Fruit fly (Drosophila melanogaster) whole organism, prepupa: ENCODE measurements around the gene UQCR-C2.

Experiments
- CG10631 ChIP-seq: fragments of 200-800 bp; sonication (Bioruptor generic); optimal IDR thresholded peaks from 2 replicates; lab custom pipeline; 2016; ENCODE audit warnings: missing biosample characterization, missing genetic modification characterization
- CG10669 ChIP-seq: fragments of 200-800 bp; sonication (Bioruptor generic); optimal IDR thresholded peaks from 3 replicates; lab custom pipeline; 2018; ENCODE audit warnings: missing biosample characterization, mild to moderate bottlenecking, missing genetic modification characterization, moderate library complexity
- CG11294 ChIP-seq: fragments of 200-800 bp; sonication (Bioruptor generic); IDR thresholded peaks from 2 replicates; pipeline ENCODE4 v1.3.6; 2022; ENCODE audit warnings: missing biosample characterization, missing genetic modification characterization
- CG11762 ChIP-seq: fragments of 200-800 bp; sonication (Bioruptor generic); optimal IDR thresholded peaks from 3 replicates; lab custom pipeline; 2016; ENCODE audit warnings: missing biosample characterization, missing genetic modification characterization; ENCODE audit not compliant: insufficient read depth
- CG15336 ChIP-seq: fragments of 200-800 bp; sonication (Bioruptor generic); IDR thresholded peaks from 2 replicates; pipeline ENCODE4 v1.3.6; 2022; ENCODE audit warnings: missing biosample characterization, missing genetic modification characterization
- CG1621 ChIP-seq: fragments of 200-800 bp; sonication (Bioruptor generic); optimal IDR thresholded peaks from 3 replicates; lab custom pipeline; 2018; ENCODE audit warnings: missing biosample characterization, mild to moderate bottlenecking, missing genetic modification characterization
- CG3032 ChIP-seq: fragments of 200-800 bp; optimal IDR thresholded peaks from 2 replicates; lab custom pipeline; 2019; ENCODE audit warnings: missing biosample characterization, mild to moderate bottlenecking, missing genetic modification characterization, moderate library complexity
- CG31627 ChIP-seq: fragments of 200-800 bp; sonication (Bioruptor generic); optimal IDR thresholded peaks from 3 replicates; lab custom pipeline; 2016; ENCODE audit warnings: missing biosample characterization, missing genetic modification characterization
- CG34406 ChIP-seq: fragments of 200-800 bp; sonication (Bioruptor generic); optimal IDR thresholded peaks from 3 replicates; lab custom pipeline; 2016; ENCODE audit warnings: missing biosample characterization, missing genetic modification characterization
- CG3919 ChIP-seq: fragments of 200-800 bp; sonication (Bioruptor generic); optimal IDR thresholded peaks from 3 replicates; lab custom pipeline; 2016; ENCODE audit warnings: missing biosample characterization, missing genetic modification characterization
- CG4318 ChIP-seq: fragments of 200-800 bp; sonication (Bioruptor generic); optimal IDR thresholded peaks from 3 replicates; lab custom pipeline; 2017; ENCODE audit warnings: missing biosample characterization, mild to moderate bottlenecking, missing genetic modification characterization
- CG6163 ChIP-seq: fragments of 200-800 bp; sonication (Bioruptor generic); IDR thresholded peaks from 3 replicates; pipeline ENCODE4 v1.3.6; 2022; ENCODE audit warnings: missing biosample characterization, missing genetic modification characterization
- CG6276 ChIP-seq: fragments of 200-800 bp; sonication (Bioruptor generic); optimal IDR thresholded peaks from 2 replicates; lab custom pipeline; 2017; ENCODE audit warnings: missing biosample characterization, mild to moderate bottlenecking, missing genetic modification characterization
- CG6808 ChIP-seq: fragments of 200-800 bp; sonication (Bioruptor generic); optimal IDR thresholded peaks from 3 replicates; lab custom pipeline; 2017; ENCODE audit warnings: missing biosample characterization, missing genetic modification characterization, mild to moderate bottlenecking, moderate library complexity, missing genetic modification reagents
- CG6854 ChIP-seq: fragments of 200-800 bp; sonication (Bioruptor generic); optimal IDR thresholded peaks from 2 replicates; lab custom pipeline; 2017; ENCODE audit warnings: missing biosample characterization, mild to moderate bottlenecking, missing genetic modification characterization
- CG8119 ChIP-seq: fragments of 200-800 bp; sonication (Bioruptor generic); IDR thresholded peaks from 3 replicates; pipeline ENCODE4 v1.3.6; 2022; ENCODE audit warnings: missing biosample characterization, missing genetic modification characterization
- CG8319 ChIP-seq: fragments of 200-800 bp; sonication (Bioruptor generic); optimal IDR thresholded peaks from 3 replicates; lab custom pipeline; 2016; ENCODE audit warnings: missing biosample characterization, missing genetic modification characterization
- CG8632 ChIP-seq: fragments of 200-800 bp; sonication (Bioruptor generic); optimal IDR thresholded peaks from 3 replicates; lab custom pipeline; 2016; ENCODE audit warnings: missing biosample characterization, missing genetic modification characterization
- CG9139 ChIP-seq: fragments of 200-800 bp; sonication (Bioruptor generic); optimal IDR thresholded peaks from 3 replicates; lab custom pipeline; 2017; ENCODE audit warnings: missing biosample characterization, mild to moderate bottlenecking, missing genetic modification characterization
- Eip75B ChIP-seq: fragments of 200-800 bp; sonication (Bioruptor generic); optimal IDR thresholded peaks from 3 replicates; lab custom pipeline; 2016; ENCODE audit warnings: missing biosample characterization, missing genetic modification characterization
- Eip78C ChIP-seq: fragments of 200-800 bp; sonication (Bioruptor generic); peaks from one replicate; lab custom pipeline; 2016; ENCODE audit warnings: missing biosample characterization, missing genetic modification characterization
- Eip93F ChIP-seq: fragments of 200-800 bp; sonication (Bioruptor generic); optimal IDR thresholded peaks from 2 replicates; lab custom pipeline; 2016; ENCODE audit warnings: missing biosample characterization, mild to moderate bottlenecking, missing genetic modification characterization
- Ets21C ChIP-seq: fragments of 200-800 bp; sonication (Bioruptor generic); optimal IDR thresholded peaks from 3 replicates; lab custom pipeline; 2016; ENCODE audit warnings: missing biosample characterization, missing genetic modification characterization
- Ets96B ChIP-seq: fragments of 200-800 bp; optimal IDR thresholded peaks from 2 replicates; lab custom pipeline; 2019; ENCODE audit warnings: missing biosample characterization, mild to moderate bottlenecking, missing genetic modification characterization, moderate library complexity
- Gug ChIP-seq: fragments of 200-800 bp; sonication (Bioruptor generic); IDR thresholded peaks from 2 replicates; pipeline ENCODE4 v1.3.6; 2022; ENCODE audit warnings: missing biosample characterization, missing genetic modification characterization
- Hr38 ChIP-seq: sonication (Bioruptor generic); optimal IDR thresholded peaks from 2 replicates; lab custom pipeline; 2016; ENCODE audit warnings: missing biosample characterization, missing genetic modification characterization
- Hr39 ChIP-seq: fragments of 200-800 bp; sonication (Bioruptor generic); optimal IDR thresholded peaks from 2 replicates; lab custom pipeline; 2016; ENCODE audit warnings: missing biosample characterization, missing genetic modification characterization
- Hr4 ChIP-seq: fragments of 200-800 bp; sonication (Bioruptor generic); optimal IDR thresholded peaks from 3 replicates; lab custom pipeline; 2016; ENCODE audit warnings: missing biosample characterization, missing genetic modification characterization
- Smox ChIP-seq: fragments of 200-800 bp; sonication (Bioruptor generic); optimal IDR thresholded peaks from 3 replicates; lab custom pipeline; 2016; ENCODE audit warnings: missing biosample characterization, missing genetic modification characterization
- Sox14 ChIP-seq: fragments of 200-800 bp; sonication (Bioruptor generic); optimal IDR thresholded peaks from 3 replicates; lab custom pipeline; 2016; ENCODE audit warnings: missing biosample characterization, missing genetic modification characterization
- Sox15 ChIP-seq: fragments of 200-800 bp; sonication (Bioruptor generic); optimal IDR thresholded peaks from 3 replicates; lab custom pipeline; 2016; ENCODE audit warnings: missing biosample characterization, missing genetic modification characterization
- achi ChIP-seq: fragments of 200-800 bp; sonication (Bioruptor generic); optimal IDR thresholded peaks from 3 replicates; lab custom pipeline; 2016; ENCODE audit warnings: missing biosample characterization, missing genetic modification characterization
- acj6 ChIP-seq: fragments of 200-800 bp; sonication (Bioruptor generic); optimal IDR thresholded peaks from 3 replicates; lab custom pipeline; 2016; ENCODE audit warnings: missing biosample characterization, missing genetic modification characterization
- dsx ChIP-seq: fragments of 200-800 bp; optimal IDR thresholded peaks from 3 replicates; lab custom pipeline; 2019; ENCODE audit warnings: missing biosample characterization, mild to moderate bottlenecking, missing genetic modification characterization, moderate library complexity; ENCODE audit not compliant: poor library complexity, severe bottlenecking
- esn ChIP-seq: fragments of 200-800 bp; sonication (Bioruptor generic); optimal IDR thresholded peaks from 2 replicates; lab custom pipeline; 2016; ENCODE audit warnings: missing biosample characterization, mild to moderate bottlenecking, missing genetic modification characterization, moderate library complexity
- fd59A ChIP-seq: fragments of 200-800 bp; sonication (Bioruptor generic); optimal IDR thresholded peaks from 2 replicates; lab custom pipeline; 2017; ENCODE audit warnings: missing biosample characterization, mild to moderate bottlenecking, missing genetic modification characterization, missing genetic modification reagents
- fd85E ChIP-seq: fragments of 200-800 bp; sonication (Bioruptor generic); optimal IDR thresholded peaks from 3 replicates; lab custom pipeline; 2016; ENCODE audit warnings: missing biosample characterization, missing genetic modification characterization
- lz ChIP-seq: fragments of 200-800 bp; sonication (Bioruptor generic); optimal IDR thresholded peaks from 3 replicates; lab custom pipeline; 2016; ENCODE audit warnings: missing biosample characterization, missing genetic modification characterization
- pdm3 ChIP-seq: fragments of 200-800 bp; sonication (Bioruptor generic); optimal IDR thresholded peaks from 3 replicates; lab custom pipeline; 2016; ENCODE audit warnings: missing biosample characterization, missing genetic modification characterization
- salr ChIP-seq, 2 experiments: fragments of 200-800 bp; sonication (Bioruptor generic); optimal IDR thresholded peaks; 3 replicates each; lab custom pipeline; 2016 to 2018; ENCODE audit warnings: missing biosample characterization in 2 of 2, missing genetic modification characterization in 2 of 2, mild to moderate bottlenecking in 1 of 2
- spab ChIP-seq: fragments of 200-800 bp; sonication (Bioruptor generic); optimal IDR thresholded peaks from 2 replicates; lab custom pipeline; 2017; ENCODE audit warnings: missing biosample characterization, mild to moderate bottlenecking, missing genetic modification characterization, missing genetic modification reagents
- ss ChIP-seq, 2 experiments: fragments of 200-800 bp; sonication (Bioruptor generic); optimal IDR thresholded peaks; 2 replicates in 1 of 2; 3 replicates in 1 of 2; lab custom pipeline; 2017 to 2018; ENCODE audit warnings: mild to moderate bottlenecking in 2 of 2, missing biosample characterization in 2 of 2, missing genetic modification characterization in 2 of 2, moderate library complexity in 1 of 2
- svp ChIP-seq: fragments of 200-800 bp; sonication (Bioruptor generic); peaks from one replicate; lab custom pipeline; 2016; ENCODE audit warnings: missing biosample characterization, missing genetic modification characterization
- topi ChIP-seq: fragments of 200-800 bp; sonication (Bioruptor generic); optimal IDR thresholded peaks from 3 replicates; lab custom pipeline; 2016; ENCODE audit warnings: missing biosample characterization, missing genetic modification characterization
- vri ChIP-seq: fragments of 200-800 bp; sonication (Bioruptor generic); optimal IDR thresholded peaks from 3 replicates; lab custom pipeline; 2016; ENCODE audit warnings: missing biosample characterization, mild to moderate bottlenecking, missing genetic modification characterization

UQCR-C2 gene

dm6 chr3L:16609120-16609519, 25.2 kb downstream of the UQCR-C2 start, which contains the start of gene CG4098 (continued):
- TF ChIP-seq CG15336 (GFP tag; lab: Robert Waterston, UW) (peak; percentile 58), CG4318 (GFP tag; lab: Kevin White, UChicago) (no peak), Ets96B (tag; lab: Kevin White, UChicago) (peak; percentile 36), Eip75B (GFP tag; lab: Kevin White, UChicago) (peak; percentile 32), CG3032 (peak; percentile 53), lz (peak; percentile 59), spab (GFP tag; lab: Kevin White, UChicago) (no peak), esn (peak; percentile 69), Eip93F (no peak), CG34406 (peak; percentile 25), fd59A (no peak), CG6854 (GFP tag; lab: Kevin White, UChicago) (no peak), Sox15 (GFP tag; lab: Kevin White, UChicago) (peak; percentile 1), CG11762 (GFP tag; lab: Kevin White, UChicago) (peak; percentile 15), CG1621 (peak; percentile 58), acj6 (peak; percentile 66), CG6808 (GFP tag; lab: Kevin White, UChicago) (peak; percentile 10), Hr38 (peak; percentile 8), CG11294 (peak; percentile 45; the same call in 1 of the 2 replicates)
- TF ChIP-seq, all 60 proteins: peak for 45

- no peak for TF ChIP-seq fd85E (GFP tag; lab: Kevin White, UChicago)
- TF ChIP-seq CG10669 (GFP tag; lab: Kevin White, UChicago): no peak
- no peak for TF ChIP-seq Eip75B (GFP tag; lab: Kevin White, UChicago)
Observed at dm6 chr3L:16610201-16610600, 26.3 kb downstream of the UQCR-C2 start, which contains the start of gene Prosbeta6. Gene Prosbeta6 (minus strand): TSS chr3L:16610418.

DNA sequence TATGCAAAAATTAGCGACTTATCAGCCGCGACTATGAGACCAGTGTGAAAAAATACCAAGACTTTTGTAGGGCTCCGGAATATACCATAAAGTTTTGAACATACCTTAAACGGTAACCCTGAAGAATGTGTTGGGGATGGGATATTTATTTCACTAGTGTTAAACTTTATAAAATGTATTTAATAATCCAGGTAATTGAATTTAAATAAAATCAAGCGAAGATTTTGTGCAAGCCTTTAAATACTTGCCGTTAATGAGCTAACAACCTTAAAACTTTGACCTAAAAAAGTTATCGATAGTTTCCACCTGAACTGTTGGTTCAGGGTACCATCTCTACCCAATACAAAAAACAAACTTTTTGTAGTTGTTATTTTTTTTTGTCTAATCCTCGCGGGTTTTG, 28.2 kb downstream of the UQCR-C2 start, which contains the start of gene CG4101:
CG4101 (plus strand) TSS at position 335 of the 400 bp plus-strand sequence.
- TF ChIP-seq CG10631 (GFP tag; lab: Kevin White, UChicago) (peak; percentile 85), CG3919 (GFP tag; lab: Kevin White, UChicago) (peak; percentile 79), fd85E (GFP tag; lab: Kevin White, UChicago) (peak; percentile 10), CG3032 (peak; percentile 80), vri (peak; percentile 87), CG15336 (GFP tag; lab: Robert Waterston, UW) (peak; percentile 65), CG6163 (peak; percentile 73), Sox14 (GFP tag; lab: Kevin White, UChicago) (peak; percentile 85), topi (GFP tag; lab: Kevin White, UChicago) (peak; percentile 74), CG10669 (GFP tag; lab: Kevin White, UChicago) (peak; percentile 69), Hr38 (no peak), svp (GFP tag; lab: Kevin White, UChicago) (peak; percentile 93), CG8632 (GFP tag; lab: Kevin White, UChicago) (peak; percentile 67), CG6854 (GFP tag; lab: Kevin White, UChicago) (no peak), CG1621 (peak; percentile 47), CG8319 (peak; percentile 53), salr (GFP tag; optimal IDR thresholded peaks at IDR 0.05; lab: Kevin White, UChicago) (peak; percentile 19 to 63), CG9139 (GFP tag; lab: Kevin White, UChicago) (peak; percentile 16), Ets21C (GFP tag; lab: Kevin White, UChicago) (peak; percentile 78), CG6276 (no peak), Hr39 (peak; percentile 87), Ets96B (tag; lab: Kevin White, UChicago) (peak; percentile 71), CG11762 (GFP tag; lab: Kevin White, UChicago) (peak; percentile 66), CG34406 (peak; percentile 80), acj6 (peak; percentile 80), CG11294 (peak; percentile 61; the same call in 1 of the 2 replicates), achi (GFP tag; lab: Kevin White, UChicago) (peak; percentile 76), CG8119 (peak; percentile 65; the same call in 2 of the 3 replicates), Smox (GFP tag; lab: Kevin White, UChicago) (peak; percentile 85), ss (GFP tag; optimal IDR thresholded peaks at IDR 0.05; lab: Kevin White, UChicago) (peak; percentile 54 to 74), Eip75B (GFP tag; lab: Kevin White, UChicago) (peak; percentile 76), Sox15 (GFP tag; lab: Kevin White, UChicago) (peak; percentile 59), pdm3 (GFP tag; lab: Kevin White, UChicago) (peak; percentile 86), CG31627 (GFP tag; lab: Kevin White, UChicago) (peak; percentile 89), Eip78C (peak; percentile 88), lz (peak; percentile 85), Hr4 (GFP tag; lab: Kevin White, UChicago) (peak; percentile 81), dsx (GFP tag; lab: Kevin White, UChicago) (peak; percentile 56), Gug (GFP tag; lab: Robert Waterston, UW) (peak; percentile 74)
